Worm (Caenorhabditis elegans) whole organism, young adult: ENCODE data around the gene pgl-1.

Experiments
- F10E7.11 ChIP-seq: sonication (generic microtip); optimal IDR thresholded peaks from 2 replicates; lab custom pipeline; 2017; ENCODE audit warnings: mild to moderate bottlenecking, missing genetic modification characterization, moderate library complexity, missing compliant biosample characterization
- somi-1 ChIP-seq: fragments of 200-800 bp; sonication (Bioruptor generic); optimal IDR thresholded peaks from 2 replicates; lab custom pipeline; 2018; ENCODE audit warnings: mild to moderate bottlenecking, missing genetic modification characterization, missing compliant biosample characterization

DNA sequence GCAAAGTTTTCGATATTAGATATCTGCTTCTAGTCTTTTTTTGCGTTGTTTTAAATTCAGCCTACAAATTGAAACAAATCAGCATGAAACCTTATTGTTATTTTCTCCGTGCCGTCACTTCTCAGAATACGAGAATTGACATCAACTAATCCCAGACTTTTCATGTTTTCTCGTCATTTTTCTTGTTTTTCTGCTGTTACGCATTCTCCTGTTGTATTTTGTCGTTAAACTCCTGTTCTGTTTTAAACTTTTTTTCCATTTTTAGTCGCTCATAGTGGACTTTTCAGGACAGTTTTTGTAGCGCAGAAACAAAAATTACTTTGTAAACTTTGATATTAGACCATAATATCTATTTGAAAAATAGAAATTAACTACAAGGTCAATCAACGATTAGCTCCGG lies 45.1 kb upstream of the pgl-1 start:
- TF ChIP-seq F10E7.11 (no peak), somi-1 (GFP tag; lab: Kevin White, UChicago) (no peak)
